Worm (Caenorhabditis elegans): ENCODE results near the gene tac-1.
A peak's percentile ranks its signal among the peaks of the same experiment; 100 is the strongest.

tac-1 gene

DNA sequence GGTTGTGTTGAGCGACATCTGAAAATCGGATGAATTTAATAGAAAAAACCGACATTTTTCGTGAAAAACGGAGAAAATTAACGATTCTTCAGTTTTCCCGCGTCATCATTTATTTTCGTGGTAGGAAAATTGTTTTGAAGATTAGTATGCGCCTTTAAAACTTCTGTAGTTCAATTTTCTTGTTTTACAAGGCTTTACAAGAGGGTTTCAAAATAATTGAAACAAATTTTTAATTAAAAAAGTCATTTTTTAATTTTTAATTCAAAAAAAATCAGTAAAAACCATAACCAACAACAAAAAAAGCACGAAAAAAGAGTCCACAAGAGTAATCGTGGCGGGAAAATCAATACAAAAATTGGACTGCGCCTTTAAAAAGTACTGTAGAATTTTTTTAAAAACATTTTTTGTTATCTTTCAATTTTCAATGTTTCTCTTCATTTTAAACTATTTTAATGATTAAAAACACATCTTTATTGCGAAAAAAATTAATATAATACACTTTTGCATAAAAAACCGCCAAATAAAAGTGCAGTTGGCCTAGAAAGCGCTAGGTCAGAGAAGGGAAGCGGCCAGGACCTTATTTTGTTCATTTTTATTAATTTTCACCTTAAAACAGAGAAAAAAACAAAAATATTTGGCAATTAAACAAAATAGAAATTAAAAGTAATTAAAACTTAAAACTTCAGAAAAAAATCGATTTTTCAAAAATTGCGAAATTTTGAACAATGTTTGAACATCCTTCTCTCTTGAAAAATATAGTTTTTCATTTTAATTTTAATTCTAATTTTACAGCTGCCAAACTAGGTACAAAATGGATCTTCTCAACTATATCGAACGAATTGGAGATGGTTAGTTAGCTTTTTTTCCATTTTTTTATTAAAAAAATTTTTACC, at the start of gene tac-1, which contains the start of gene Y54E2A.4:
Gene tac-1 (minus strand): TSS at position 20 of the 893 bp plus-strand sequence.
Gene Y54E2A.4 (plus strand): TSS at position 765 of the 893 bp plus-strand sequence.
- TF ChIP-seq ceh-18 (tag; optimal IDR thresholded peaks at IDR 0.05) (no peak), ceh-31 (tag; optimal IDR thresholded peaks at IDR 0.05) (peak; percentile 3), gmeb-2 (tag; optimal IDR thresholded peaks at IDR 0.05) (no peak)

DNA sequence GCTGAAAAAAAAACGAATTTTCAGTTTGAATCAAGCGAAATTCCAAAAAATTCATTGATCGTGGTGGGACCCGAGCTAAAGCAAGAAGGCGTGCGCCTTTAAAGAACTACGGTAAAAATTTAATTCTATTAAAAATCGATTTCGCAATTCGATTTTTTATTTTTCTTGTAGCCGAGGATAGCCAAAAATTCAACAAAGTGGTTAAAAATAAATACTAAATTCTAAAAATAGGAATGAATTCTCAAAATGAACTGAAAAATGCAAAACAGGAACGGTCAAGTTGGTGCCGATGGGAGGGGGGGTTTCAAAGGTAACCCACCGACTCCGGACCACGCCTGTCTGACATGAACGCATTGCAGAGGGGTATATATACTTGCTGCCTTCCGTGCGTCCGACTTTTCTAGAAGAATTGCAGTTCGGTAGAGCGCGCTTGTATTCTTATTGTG, 47.4 kb upstream of the tac-1 start:
- TF ChIP-seq hlh-30 (tag; optimal IDR thresholded peaks at IDR 0.05; ENCODE audit: insufficient read depth): no peak
- no peak for TF ChIP-seq lin-11 (tag; optimal IDR thresholded peaks at IDR 0.05)
- TF ChIP-seq unc-3 (GFP tag; conservative IDR thresholded peaks at IDR 0.05): 0 out of 2 replicates have a peak, but pooled peaks have one; percentile 17
- no peak for TF ChIP-seq unc-3 (tag; optimal IDR thresholded peaks at IDR 0.05)

DNA sequence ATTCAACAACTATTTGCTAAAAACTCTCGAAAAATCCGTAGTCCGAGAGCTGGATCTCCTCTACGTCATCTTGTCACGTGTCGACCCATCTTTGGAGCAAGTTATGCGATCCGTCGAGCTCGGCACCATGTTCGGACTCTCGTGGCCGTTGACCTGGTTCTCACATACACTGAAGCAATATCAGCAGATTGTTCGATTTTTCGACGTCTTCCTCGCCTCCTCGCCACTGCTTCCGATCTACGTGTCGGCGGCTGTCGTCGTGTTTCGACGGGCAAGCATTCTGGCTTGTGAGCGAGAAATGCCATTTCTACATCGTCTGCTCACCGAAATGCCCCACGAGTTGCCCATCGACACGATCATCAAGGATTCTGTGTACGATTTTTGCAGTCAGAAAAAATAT, 45.7 kb upstream of the tac-1 start:
- TF ChIP-seq ceh-6 (GFP tag; optimal IDR thresholded peaks at IDR 0.05): no peak
- TF ChIP-seq ttx-3 (tag; optimal IDR thresholded peaks at IDR 0.05): no peak
- TF ChIP-seq elt-2 (tag; optimal IDR thresholded peaks at IDR 0.05): no peak
- no peak for TF ChIP-seq sdc-2 (tag; optimal IDR thresholded peaks at IDR 0.05)
- no peak for TF ChIP-seq tbx-2 (tag; optimal IDR thresholded peaks at IDR 0.05)
- no peak for TF ChIP-seq mec-3 (tag; optimal IDR thresholded peaks at IDR 0.05; ENCODE audit: borderline replicate concordance)
- no peak for TF ChIP-seq pha-2 (tag; optimal IDR thresholded peaks at IDR 0.05)
- TF ChIP-seq ceh-24 (tag; optimal IDR thresholded peaks at IDR 0.05): no peak
- no peak for TF ChIP-seq ceh-19 (GFP tag; optimal IDR thresholded peaks at IDR 0.05)
- no peak for TF ChIP-seq ceh-22 (tag; optimal IDR thresholded peaks at IDR 0.05)

DNA sequence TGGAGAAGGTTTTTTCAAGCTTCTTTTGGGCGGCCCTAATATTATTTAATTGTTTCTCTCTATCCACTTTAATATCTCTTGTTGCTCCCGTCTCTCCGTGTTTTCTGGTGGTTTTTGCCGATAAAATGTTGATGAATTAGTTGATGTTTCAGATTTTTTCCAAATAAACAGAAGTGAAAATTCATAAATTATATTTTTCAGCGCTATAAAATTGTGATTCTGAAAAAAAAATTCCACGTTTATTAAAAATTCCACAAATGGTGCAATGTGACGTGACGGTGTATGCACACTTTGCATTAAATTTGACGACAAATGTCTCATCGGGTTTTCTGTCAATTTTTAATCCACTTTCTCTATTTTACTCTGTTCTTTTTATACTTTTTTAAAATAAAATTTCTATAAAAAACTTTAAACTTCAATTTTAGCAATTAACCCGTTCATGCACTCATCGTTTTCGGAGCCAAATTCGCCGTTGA, 44.4 kb upstream of the tac-1 start, which contains the start of gene tbc-20:
Gene tbc-20 (plus strand): TSS at position 426 of the 476 bp plus-strand sequence.
- TF ChIP-seq K09A11.1 (tag; optimal IDR thresholded peaks at IDR 0.05; ENCODE audit: insufficient read depth) (peak; percentile 4), nfya-1 (tag; optimal IDR thresholded peaks at IDR 0.05) (no peak)

DNA sequence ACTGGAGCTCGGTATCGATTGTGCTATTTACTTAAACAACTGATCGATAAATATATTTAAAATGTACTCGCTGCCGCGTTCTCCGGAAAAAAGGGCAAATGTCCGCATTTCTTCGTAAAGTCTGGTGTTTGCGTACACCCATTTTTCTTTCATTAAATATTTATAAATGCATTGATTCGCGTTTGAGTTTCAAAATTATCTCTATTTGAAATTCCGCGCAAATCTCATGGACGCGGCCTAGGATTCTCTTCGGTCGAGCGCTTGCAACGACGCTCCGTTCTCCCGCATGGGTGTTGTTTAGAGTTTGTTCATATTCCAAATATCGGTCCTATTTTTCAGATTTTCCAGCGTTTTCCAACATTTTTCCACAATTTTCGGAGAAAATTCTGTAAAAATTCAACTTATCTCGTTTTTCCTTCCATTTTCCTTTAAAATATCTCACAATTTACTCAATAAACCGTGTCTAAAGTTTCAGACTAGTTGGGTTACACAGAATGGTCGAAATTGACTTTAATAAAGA, 41.3 kb upstream of the tac-1 start, which contains the start of gene eif-3.B:
Gene eif-3.B (plus strand): TSS at position 470 of the 520 bp plus-strand sequence.
- TF ChIP-seq ztf-16 (tag; optimal IDR thresholded peaks at IDR 0.05) (peak; percentile 5), K02D7.2 (tag; optimal IDR thresholded peaks at IDR 0.05) (no peak), ets-4 (tag; optimal IDR thresholded peaks at IDR 0.05) (peak; percentile 91), pqm-1 (tag; optimal IDR thresholded peaks at IDR 0.05) (peak; percentile 69), ceh-14 (tag; optimal IDR thresholded peaks at IDR 0.05) (peak; percentile 80), nhr-232 (tag; optimal IDR thresholded peaks at IDR 0.05) (peak; percentile 12), dmd-4 (tag; optimal IDR thresholded peaks at IDR 0.05; ENCODE audit: borderline replicate concordance) (no peak), unc-42 (tag; optimal IDR thresholded peaks at IDR 0.05) (peak; percentile 93), ceh-45 (GFP tag; IDR thresholded peaks at IDR 0.05) (no peak), ceh-9 (tag; optimal IDR thresholded peaks at IDR 0.05) (no peak), pax-1 (tag; optimal IDR thresholded peaks at IDR 0.05) (peak; percentile 76), ttx-3 (tag; optimal IDR thresholded peaks at IDR 0.05) (peak; percentile 29), nfya-1 (tag; optimal IDR thresholded peaks at IDR 0.05) (peak; percentile 83), pha-2 (tag; optimal IDR thresholded peaks at IDR 0.05) (no peak), ceh-18 (tag; optimal IDR thresholded peaks at IDR 0.05) (peak; percentile 76), dve-1 (tag; optimal IDR thresholded peaks at IDR 0.05) (peak; percentile 81), hlh-8 (tag; optimal IDR thresholded peaks at IDR 0.05) (peak; percentile 81), sdc-2 (tag; optimal IDR thresholded peaks at IDR 0.05) (no peak), T23F11.4 (GFP tag; optimal IDR thresholded peaks at IDR 0.05) (no peak), ceh-19 (GFP tag; optimal IDR thresholded peaks at IDR 0.05) (no peak), madf-2 (tag; optimal IDR thresholded peaks at IDR 0.05) (peak; percentile 42), ahr-1 (tag; optimal IDR thresholded peaks at IDR 0.05) (no peak), hlh-30 (tag; optimal IDR thresholded peaks at IDR 0.05; ENCODE audit: insufficient read depth) (no peak), nhr-11 (tag; optimal IDR thresholded peaks at IDR 0.05) (no peak), hlh-15 (tag; optimal IDR thresholded peaks at IDR 0.05) (peak; percentile 15), syd-9 (tag; optimal IDR thresholded peaks at IDR 0.05) (peak; percentile 40), ceh-24 (tag; optimal IDR thresholded peaks at IDR 0.05) (no peak), che-1 (tag; optimal IDR thresholded peaks at IDR 0.05) (no peak), ceh-34 (tag; optimal IDR thresholded peaks at IDR 0.05) (peak; percentile 84), C38D4.7 (GFP tag; optimal IDR thresholded peaks at IDR 0.05) (no peak)
